Fruit fly (Drosophila melanogaster): ENCODE results near the gene Ufl1.
A peak's percentile ranks its signal among the peaks of the same experiment; 100 is the strongest.

dm6 chr3R:7108589-7109312 is 34.5 kb upstream of the Ufl1 start:
- TF ChIP-seq foxo (GFP tag; optimal IDR thresholded peaks at IDR 0.05) (peak in 1 of 2 experiments; percentile 97), pan (optimal IDR thresholded peaks at IDR 0.05) (no peak), Sp1 (GFP tag; optimal IDR thresholded peaks at IDR 0.05) (peak; percentile 91)

Measured in whole organism, wandering third instar larva.